Fruit fly (Drosophila melanogaster) whole organism, embryonic: Measurements from ENCODE around the gene alpha-Est9.

ENCODE experiments used
- CG10274 ChIP-seq: fragments of 200-800 bp; sonication (Bioruptor generic); optimal IDR thresholded peaks from 3 replicates; lab custom pipeline; 2017; ENCODE audit warnings: missing biosample characterization, mild to moderate bottlenecking, missing genetic modification characterization
- CG10462 ChIP-seq: fragments of 200-800 bp; sonication (Bioruptor generic); optimal IDR thresholded peaks from 2 replicates; lab custom pipeline; 2016; ENCODE audit warnings: missing biosample characterization, missing genetic modification characterization
- CG12071 ChIP-seq: fragments of 200-800 bp; sonication (Bioruptor generic); optimal IDR thresholded peaks from 3 replicates; lab custom pipeline; 2018; ENCODE audit warnings: missing biosample characterization, mild to moderate bottlenecking, missing genetic modification characterization
- CG13123 ChIP-seq: fragments of 200-800 bp; sonication (Bioruptor generic); optimal IDR thresholded peaks from 2 replicates; lab custom pipeline; 2016; ENCODE audit warnings: missing biosample characterization, missing genetic modification characterization
- CG14710 ChIP-seq: fragments of 200-800 bp; sonication (Bioruptor generic); optimal IDR thresholded peaks from 3 replicates; lab custom pipeline; 2019; ENCODE audit warnings: missing biosample characterization, mild to moderate bottlenecking, missing genetic modification characterization, moderate library complexity
- CG17359 ChIP-seq: fragments of 200-800 bp; sonication (Bioruptor generic); optimal IDR thresholded peaks from 3 replicates; lab custom pipeline; 2018; ENCODE audit warnings: missing biosample characterization, mild to moderate bottlenecking, missing genetic modification characterization, moderate library complexity
- CG17802 ChIP-seq: fragments of 200-800 bp; sonication (Bioruptor generic); optimal IDR thresholded peaks from 2 replicates; lab custom pipeline; 2018; ENCODE audit warnings: missing biosample characterization, mild to moderate bottlenecking, missing genetic modification characterization, moderate library complexity
- CG17912 ChIP-seq: fragments of 200-800 bp; sonication (Bioruptor generic); optimal IDR thresholded peaks from 2 replicates; lab custom pipeline; 2018; ENCODE audit warnings: missing biosample characterization, mild to moderate bottlenecking, missing genetic modification characterization
- CG2202 ChIP-seq: fragments of 200-800 bp; sonication (Bioruptor generic); optimal IDR thresholded peaks from 2 replicates; lab custom pipeline; 2018; ENCODE audit warnings: missing biosample characterization, mild to moderate bottlenecking, missing genetic modification characterization
- CG2678 ChIP-seq: fragments of 200-800 bp; sonication (Bioruptor generic); optimal IDR thresholded peaks from 3 replicates; lab custom pipeline; 2019; ENCODE audit warnings: missing biosample characterization, mild to moderate bottlenecking, missing genetic modification characterization, moderate library complexity
- CG2875 ChIP-seq: fragments of 200-800 bp; sonication (Bioruptor generic); optimal IDR thresholded peaks from 2 replicates; lab custom pipeline; 2017; ENCODE audit warnings: missing biosample characterization, mild to moderate bottlenecking, missing genetic modification characterization, missing genetic modification reagents
- CG32767 ChIP-seq: fragments of 200-800 bp; sonication (Bioruptor generic); IDR thresholded peaks from 2 replicates; pipeline ENCODE4 v1.3.6; 2022; ENCODE audit warnings: missing biosample characterization, missing genetic modification characterization
- CG33213 ChIP-seq: fragments of 200-800 bp; sonication (Bioruptor generic); optimal IDR thresholded peaks from 3 replicates; lab custom pipeline; 2016; ENCODE audit warnings: missing biosample characterization, missing genetic modification characterization
- CG4328 ChIP-seq: fragments of 200-800 bp; sonication (Bioruptor generic); optimal IDR thresholded peaks from 3 replicates; lab custom pipeline; 2017; ENCODE audit warnings: missing biosample characterization, missing genetic modification reagents, missing genetic modification characterization
- CG6765 ChIP-seq: fragments of 200-800 bp; sonication (Bioruptor generic); optimal IDR thresholded peaks from 3 replicates; lab custom pipeline; 2017; ENCODE audit warnings: missing biosample characterization, mild to moderate bottlenecking, missing genetic modification characterization
- CG6791 ChIP-seq: fragments of 200-800 bp; sonication (Bioruptor generic); IDR thresholded peaks from 3 replicates; pipeline ENCODE4 v1.3.6; 2022; ENCODE audit warnings: missing biosample characterization, missing genetic modification characterization; ENCODE audit not compliant: partially characterized antibody
- CG7928 ChIP-seq: fragments of 200-800 bp; sonication (Bioruptor generic); optimal IDR thresholded peaks from 2 replicates; lab custom pipeline; 2017; ENCODE audit warnings: missing biosample characterization, mild to moderate bottlenecking, missing genetic modification characterization
- CG8290 ChIP-seq, 3 experiments: fragments of 200-800 bp; sonication (Bioruptor generic); optimal IDR thresholded peaks; 2 replicates each; lab custom pipeline; 2016 to 2019; ENCODE audit warnings: missing biosample characterization in 3 of 3, missing genetic modification characterization in 3 of 3, mild to moderate bottlenecking in 2 of 3, moderate library complexity in 1 of 3
- CG8359 ChIP-seq: fragments of 200-800 bp; sonication (Bioruptor generic); optimal IDR thresholded peaks from 2 replicates; lab custom pipeline; 2017; ENCODE audit warnings: missing biosample characterization, mild to moderate bottlenecking, missing genetic modification characterization, borderline replicate concordance
- CG9609 ChIP-seq: fragments of 200-800 bp; sonication (Bioruptor generic); optimal IDR thresholded peaks from 3 replicates; lab custom pipeline; 2016; ENCODE audit warnings: missing biosample characterization, missing genetic modification characterization
- CG9727 ChIP-seq: fragments of 200-800 bp; sonication (Bioruptor generic); optimal IDR thresholded peaks from 3 replicates; lab custom pipeline; 2017; ENCODE audit warnings: missing biosample characterization, mild to moderate bottlenecking, missing genetic modification characterization
- Camta ChIP-seq: fragments of 200-800 bp; sonication (Bioruptor generic); optimal IDR thresholded peaks from 2 replicates; lab custom pipeline; 2016; ENCODE audit warnings: missing biosample characterization, missing genetic modification characterization
- Ets65A ChIP-seq: fragments of 200-800 bp; sonication (Bioruptor generic); peaks from one replicate; lab custom pipeline; 2016; ENCODE audit warnings: missing biosample characterization, missing genetic modification characterization
- Ets97D ChIP-seq: fragments of 200-800 bp; sonication (Bioruptor generic); optimal IDR thresholded peaks from 3 replicates; lab custom pipeline; 2016; ENCODE audit warnings: missing biosample characterization, missing genetic modification characterization
- GATAe ChIP-seq: fragments of 200-800 bp; sonication (Bioruptor generic); conservative IDR thresholded peaks from 2 replicates; pipeline ENCODE4 v1.3.6; 2022; ENCODE audit warnings: missing biosample characterization, missing genetic modification characterization
- H15 ChIP-seq: fragments of 200-800 bp; sonication (Bioruptor generic); IDR thresholded peaks from 3 replicates; pipeline ENCODE4 v1.3.6; 2022; ENCODE audit warnings: missing biosample characterization, missing genetic modification characterization
- HLH3B ChIP-seq: fragments of 200-800 bp; sonication (Bioruptor generic); IDR thresholded peaks from 2 replicates; pipeline ENCODE4 v1.3.6; 2022; ENCODE audit warnings: missing biosample characterization, missing genetic modification characterization
- Meics ChIP-seq: fragments of 200-800 bp; sonication (Bioruptor generic); optimal IDR thresholded peaks from 2 replicates; lab custom pipeline; 2017; ENCODE audit warnings: missing biosample characterization, mild to moderate bottlenecking, missing genetic modification characterization
- Mes4 ChIP-seq: fragments of 200-800 bp; sonication (Bioruptor generic); optimal IDR thresholded peaks from 2 replicates; lab custom pipeline; 2016; ENCODE audit warnings: missing biosample characterization, missing genetic modification characterization
- Myb ChIP-seq: fragments of 200-800 bp; sonication (Bioruptor generic); optimal IDR thresholded peaks from 2 replicates; lab custom pipeline; 2016; ENCODE audit warnings: missing biosample characterization, missing genetic modification characterization
- Nf-YB ChIP-seq: fragments of 200-800 bp; sonication (Bioruptor generic); optimal IDR thresholded peaks from 3 replicates; lab custom pipeline; 2019; ENCODE audit warnings: missing biosample characterization, mild to moderate bottlenecking, missing genetic modification characterization, moderate library complexity
- al ChIP-seq: fragments of 200-800 bp; sonication (Bioruptor generic); IDR thresholded peaks from 2 replicates; pipeline ENCODE4 v1.3.6; 2022; ENCODE audit warnings: missing biosample characterization, missing genetic modification characterization
- dmrt99B ChIP-seq: fragments of 200-800 bp; sonication (Bioruptor generic); optimal IDR thresholded peaks from 2 replicates; lab custom pipeline; 2018; ENCODE audit warnings: missing biosample characterization, mild to moderate bottlenecking, missing genetic modification characterization, moderate library complexity
- fd3F ChIP-seq: fragments of 200-800 bp; sonication (Bioruptor generic); optimal IDR thresholded peaks from 2 replicates; lab custom pipeline; 2018; ENCODE audit warnings: missing biosample characterization, mild to moderate bottlenecking, missing genetic modification characterization, moderate library complexity
- fru ChIP-seq: fragments of >200 bp; optimal IDR thresholded peaks from 2 replicates; lab custom pipeline; 2017
- ham ChIP-seq: fragments of 200-800 bp; sonication (Bioruptor generic); IDR thresholded peaks from 2 replicates; pipeline ENCODE4 v1.3.6; 2022; ENCODE audit warnings: missing biosample characterization, missing genetic modification characterization
- hth ChIP-seq: fragments of >200 bp; optimal IDR thresholded peaks from 2 replicates; lab custom pipeline; 2017; ENCODE audit warnings: inconsistent platforms
- lilli ChIP-seq: fragments of 200-800 bp; sonication (Bioruptor generic); optimal IDR thresholded peaks from 3 replicates; lab custom pipeline; 2016; ENCODE audit warnings: missing biosample characterization, missing genetic modification characterization
- nmo ChIP-seq: fragments of 200-800 bp; sonication (Bioruptor generic); optimal IDR thresholded peaks from 2 replicates; lab custom pipeline; 2018; ENCODE audit warnings: missing biosample characterization, mild to moderate bottlenecking, missing genetic modification characterization, moderate library complexity
- org-1 ChIP-seq: fragments of 200-800 bp; sonication (Bioruptor generic); optimal IDR thresholded peaks from 2 replicates; lab custom pipeline; 2017; ENCODE audit warnings: missing biosample characterization, missing genetic modification characterization
- peb ChIP-seq: fragments of 200-800 bp; sonication (Bioruptor generic); IDR thresholded peaks from 2 replicates; pipeline ENCODE4 v1.3.6; 2022; ENCODE audit warnings: missing biosample characterization, missing genetic modification characterization
- pita ChIP-seq: fragments of 200-800 bp; sonication (Bioruptor generic); optimal IDR thresholded peaks from 2 replicates; lab custom pipeline; 2017; ENCODE audit warnings: missing biosample characterization, mild to moderate bottlenecking, missing genetic modification characterization
- pum ChIP-seq: fragments of 200-800 bp; sonication (Bioruptor generic); optimal IDR thresholded peaks from 2 replicates; lab custom pipeline; 2016; ENCODE audit warnings: missing biosample characterization, missing genetic modification characterization
- ranshi ChIP-seq: fragments of 200-800 bp; sonication (Bioruptor generic); IDR thresholded peaks from 2 replicates; pipeline ENCODE4 v1.3.6; 2022; ENCODE audit warnings: missing biosample characterization, missing genetic modification characterization
- seq ChIP-seq: fragments of 200-800 bp; sonication (Bioruptor generic); IDR thresholded peaks from 2 replicates; pipeline ENCODE4 v1.3.6; 2022; ENCODE audit warnings: missing biosample characterization, missing genetic modification characterization
- slbo ChIP-seq: fragments of 200-800 bp; sonication (Bioruptor generic); IDR thresholded peaks from 2 replicates; pipeline ENCODE4 v1.3.6; 2022; ENCODE audit warnings: missing biosample characterization, missing genetic modification characterization
- sr ChIP-seq: fragments of 200-800 bp; sonication (Bioruptor generic); IDR thresholded peaks from 3 replicates; pipeline ENCODE4 v1.3.6; 2022; ENCODE audit warnings: missing biosample characterization, missing genetic modification characterization
- sug ChIP-seq: fragments of 200-800 bp; optimal IDR thresholded peaks from 2 replicates; lab custom pipeline; 2019; ENCODE audit warnings: missing biosample characterization, mild to moderate bottlenecking, missing genetic modification characterization, moderate library complexity
- tin ChIP-seq: fragments of 200-800 bp; sonication (Bioruptor generic); optimal IDR thresholded peaks from 3 replicates; lab custom pipeline; 2016; ENCODE audit warnings: missing biosample characterization, missing genetic modification characterization
- trh ChIP-seq: fragments of 200-800 bp; sonication (Bioruptor generic); optimal IDR thresholded peaks from 2 replicates; lab custom pipeline; 2016; ENCODE audit warnings: missing biosample characterization, missing genetic modification characterization

Gene alpha-Est9

DNA sequence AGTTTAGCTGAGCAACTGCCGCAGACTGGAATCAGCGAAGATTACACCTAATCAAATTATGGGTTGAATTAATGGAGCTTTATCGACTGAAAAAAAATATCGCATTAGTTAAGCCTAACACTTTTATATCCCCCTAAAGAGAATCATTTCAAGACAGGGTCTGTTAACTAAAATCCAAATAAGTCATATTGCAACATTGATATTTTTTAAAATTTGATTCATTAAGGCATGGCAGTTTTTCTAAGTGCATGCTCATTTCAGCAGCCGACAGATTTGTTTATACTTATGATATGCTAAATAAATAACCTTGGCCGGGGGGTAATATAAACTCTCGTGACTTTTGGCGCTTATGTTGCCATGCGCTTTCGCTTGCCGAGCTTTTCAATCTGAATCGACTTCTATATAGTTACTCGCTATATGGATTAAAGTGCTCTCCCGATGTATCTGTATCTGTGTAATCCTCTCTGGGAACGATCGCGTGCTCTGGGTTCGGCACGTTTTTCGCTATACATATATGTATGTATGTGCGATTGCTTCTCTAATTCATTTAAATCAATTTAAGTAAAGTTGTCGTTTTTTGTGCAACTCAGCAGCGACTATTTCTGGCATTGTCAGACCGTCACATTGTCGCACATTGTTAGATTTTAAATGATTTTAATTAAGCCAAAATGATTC lies 1.6 kb upstream of the alpha-Est9 start (continued):
- peak; percentile 94 for TF ChIP-seq lilli (GFP tag; lab: Kevin White, UChicago)
- TF ChIP-seq CG13123 (GFP tag; lab: Kevin White, UChicago): peak; percentile 60
- TF ChIP-seq CG17359 (tag; lab: Kevin White, UChicago): peak; percentile 57
- peak; percentile 79 for TF ChIP-seq CG12071 (GFP tag; lab: Kevin White, UChicago)
- peak; percentile 36; the same call in 1 of the 2 replicates for TF ChIP-seq ham (GFP tag; lab: Robert Waterston, UW)
- no peak for TF ChIP-seq CG17912 (GFP tag; lab: Kevin White, UChicago)
- no peak for TF ChIP-seq pita (GFP tag; lab: Kevin White, UChicago)
- peak; percentile 58 for TF ChIP-seq Nf-YB (GFP tag; lab: Kevin White, UChicago)
- TF ChIP-seq CG10462 (GFP tag; lab: Kevin White, UChicago): peak; percentile 41
- peak; percentile 97 for TF ChIP-seq slbo (GFP tag; lab: Robert Waterston, UW)
- peak; percentile 27 for TF ChIP-seq trh (GFP tag; lab: Kevin White, UChicago)
- TF ChIP-seq CG14710 (tag; lab: Kevin White, UChicago): no peak
- TF ChIP-seq tin (GFP tag; lab: Kevin White, UChicago): peak; percentile 52
- peak; percentile 95 for TF ChIP-seq sug (tag; lab: Kevin White, UChicago)
- TF ChIP-seq CG4328 (GFP tag; lab: Kevin White, UChicago): peak; percentile 26
- no peak for TF ChIP-seq hth (lab: Kevin White, UChicago)
- TF ChIP-seq seq: peak; percentile 80
- TF ChIP-seq CG2875: no peak
- peak; percentile 90 for TF ChIP-seq CG2678 (tag; lab: Kevin White, UChicago)
- peak; percentile 80 for TF ChIP-seq Myb (GFP tag; lab: Kevin White, UChicago)
- TF ChIP-seq Camta (GFP tag; lab: Kevin White, UChicago): peak; percentile 67
- peak; percentile 38; the same call in 1 of the 2 replicates for TF ChIP-seq CG32767 (GFP tag; lab: Robert Waterston, UW)
- TF ChIP-seq peb: peak; percentile 36; the same call in 1 of the 2 replicates
- TF ChIP-seq H15: peak; percentile 62; the same call in 2 of the 3 replicates
- TF ChIP-seq org-1: peak; percentile 73
- peak; percentile 78 for TF ChIP-seq ranshi
- TF ChIP-seq dmrt99B (tag; lab: Kevin White, UChicago): peak; percentile 68
- no peak for TF ChIP-seq CG8290 (GFP tag; optimal IDR thresholded peaks at IDR 0.05; lab: Kevin White, UChicago)
- TF ChIP-seq CG8290 (tag; optimal IDR thresholded peaks at IDR 0.05; lab: Kevin White, UChicago): peak in 1 of 2 experiments; percentile 95
- TF ChIP-seq Ets97D (GFP tag; lab: Kevin White, UChicago): peak; percentile 45
- TF ChIP-seq HLH3B (GFP tag; lab: Robert Waterston, UW): peak; percentile 57
- no peak for TF ChIP-seq fru
- peak; percentile 59 for TF ChIP-seq CG6765 (GFP tag; lab: Kevin White, UChicago)
- peak; percentile 93 for TF ChIP-seq Meics (GFP tag; lab: Kevin White, UChicago)
- peak; percentile 32 for TF ChIP-seq Mes4 (GFP tag; lab: Kevin White, UChicago)
- peak; percentile 64 for TF ChIP-seq nmo (GFP tag; lab: Kevin White, UChicago)
- no peak for TF ChIP-seq CG8359 (GFP tag; lab: Kevin White, UChicago)
- TF ChIP-seq CG33213: peak; percentile 66
- TF ChIP-seq CG10274: peak; percentile 65
- peak; percentile 93 for TF ChIP-seq al (GFP tag; lab: Robert Waterston, UW)
- TF ChIP-seq GATAe: no peak; the same call in 1 of the 2 replicates
- TF ChIP-seq sr (GFP tag; lab: Robert Waterston, UW): no peak
- TF ChIP-seq pum (GFP tag; lab: Kevin White, UChicago): peak; percentile 59
- peak; percentile 87 for TF ChIP-seq fd3F
- peak; percentile 83 for TF ChIP-seq CG9609
- TF ChIP-seq Ets65A (GFP tag; lab: Kevin White, UChicago): peak; percentile 98
- peak; percentile 65 for TF ChIP-seq CG7928 (GFP tag; lab: Kevin White, UChicago)
- peak; percentile 4 for TF ChIP-seq CG17802
- no peak for TF ChIP-seq CG6791 (GFP tag; lab: Robert Waterston, UW)
- no peak for TF ChIP-seq CG2202 (tag; lab: Kevin White, UChicago)
- TF ChIP-seq CG9727 (GFP tag; lab: Kevin White, UChicago): peak; percentile 89
